Comparison of ENCODE assay signal across 5 fruit fly cellular contexts in genomic region chrX:8510731-8511130, dm6.
TF ChIP-seq lines count a peak whose summit lies in the region.

No protein-coding gene starts in this region.

- TF ChIP-seq CTCF in whole organism, embryonic (GFP tag; optimal IDR thresholded peaks at IDR 0.05; lab: Kevin White, UChicago), result no peak

TF ChIP-seq in whole organism, adult, 20 proteins besides CTCF, POLR2A, EP300 and RAD21:
- TF ChIP-seq CG5204 (GFP tag; optimal IDR thresholded peaks at IDR 0.05; lab: Kevin White, UChicago), result no peak
- TF ChIP-seq ovo (GFP tag; optimal IDR thresholded peaks at IDR 0.05; lab: Kevin White, UChicago), result no peak
- no peak for TF ChIP-seq toe (GFP tag; optimal IDR thresholded peaks at IDR 0.05; lab: Kevin White, UChicago)
- TF ChIP-seq tj (GFP tag; optimal IDR thresholded peaks at IDR 0.05; lab: Kevin White, UChicago), result no peak
- no peak for TF ChIP-seq Crg-1 (GFP tag; optimal IDR thresholded peaks at IDR 0.05; lab: Kevin White, UChicago)
- TF ChIP-seq CG33017 (tag; optimal IDR thresholded peaks at IDR 0.05; lab: Kevin White, UChicago), result no peak
- TF ChIP-seq CG7045 (GFP tag; optimal IDR thresholded peaks at IDR 0.05; lab: Kevin White, UChicago), result peak; percentile 23
- no peak for TF ChIP-seq Mnt (GFP tag; optimal IDR thresholded peaks at IDR 0.05; lab: Kevin White, UChicago)
- TF ChIP-seq CG12768 (GFP tag; optimal IDR thresholded peaks at IDR 0.05; lab: Kevin White, UChicago), result no peak
- peak; percentile 49 for TF ChIP-seq CG7101 (tag; optimal IDR thresholded peaks at IDR 0.05; lab: Kevin White, UChicago)
- no peak for TF ChIP-seq bab1 (GFP tag; optimal IDR thresholded peaks at IDR 0.05; lab: Kevin White, UChicago)
- TF ChIP-seq cic (GFP tag; optimal IDR thresholded peaks at IDR 0.05; lab: Kevin White, UChicago), result no peak
- no peak for TF ChIP-seq Clk (GFP tag; optimal IDR thresholded peaks at IDR 0.05; lab: Kevin White, UChicago)

TF ChIP-seq in whole organism, embryonic, 481 proteins besides CTCF, POLR2A, EP300 and RAD21:
- TF ChIP-seq Med (GFP tag; lab: Kevin White, UChicago), result peak; percentile 6
- no peak for TF ChIP-seq CG9609 (GFP tag; optimal IDR thresholded peaks at IDR 0.05; lab: Kevin White, UChicago)
- peak; percentile 34 for TF ChIP-seq gfzf (GFP tag; optimal IDR thresholded peaks at IDR 0.05; lab: Kevin White, UChicago)
- no peak for TF ChIP-seq Myb (GFP tag; optimal IDR thresholded peaks at IDR 0.05; lab: Kevin White, UChicago)
- no peak for TF ChIP-seq CG30403 (GFP tag; optimal IDR thresholded peaks at IDR 0.05; lab: Kevin White, UChicago)
- peak; percentile 95 for TF ChIP-seq stwl (tag; optimal IDR thresholded peaks at IDR 0.05; lab: Kevin White, UChicago)
- 0 out of 3 replicates have a peak, but pooled peaks have one; percentile 40 for TF ChIP-seq CG6791 (GFP tag; IDR thresholded peaks at IDR 0.05; lab: Robert Waterston, UW; ENCODE audit: partially characterized antibody)
- TF ChIP-seq CG18764 (GFP tag; optimal IDR thresholded peaks at IDR 0.05; lab: Kevin White, UChicago), result peak; percentile 74
- peak; percentile 64 for TF ChIP-seq CG8290 (GFP tag; optimal IDR thresholded peaks at IDR 0.05; lab: Kevin White, UChicago)
- TF ChIP-seq CG8290 (tag; optimal IDR thresholded peaks at IDR 0.05; lab: Kevin White, UChicago), result no peak
- peak; percentile 20; the same call in 1 of the 3 replicates for TF ChIP-seq row (GFP tag; IDR thresholded peaks at IDR 0.05; lab: Robert Waterston, UW)
- peak; percentile 16 to 54 for TF ChIP-seq Trl (optimal IDR thresholded peaks at IDR 0.05; lab: Kevin White, UChicago)
- TF ChIP-seq Trl (GFP tag; optimal IDR thresholded peaks at IDR 0.05; lab: Kevin White, UChicago), result no peak
- peak; percentile 73 for TF ChIP-seq sens (GFP tag; lab: Kevin White, UChicago)
- peak in 1 of 2 experiments; percentile 38 for TF ChIP-seq tll (GFP tag; optimal IDR thresholded peaks at IDR 0.05; lab: Kevin White, UChicago)
- TF ChIP-seq grn (GFP tag; optimal IDR thresholded peaks at IDR 0.05; lab: Kevin White, UChicago), result no peak
- TF ChIP-seq CG2678 (tag; optimal IDR thresholded peaks at IDR 0.05; lab: Kevin White, UChicago), result peak; percentile 14

TF ChIP-seq in whole organism, prepupa, 60 proteins besides CTCF, POLR2A, EP300 and RAD21:
- no peak for TF ChIP-seq CG10631 (GFP tag; optimal IDR thresholded peaks at IDR 0.05; lab: Kevin White, UChicago)
- TF ChIP-seq CG10669 (GFP tag; optimal IDR thresholded peaks at IDR 0.05; lab: Kevin White, UChicago), result no peak
- no peak for TF ChIP-seq CG11294 (GFP tag; IDR thresholded peaks at IDR 0.05; lab: Robert Waterston, UW)
- no peak for TF ChIP-seq CG7368 (GFP tag; optimal IDR thresholded peaks at IDR 0.05; lab: Kevin White, UChicago)
- no peak for TF ChIP-seq CG32006 (GFP tag; optimal IDR thresholded peaks at IDR 0.05; lab: Kevin White, UChicago)
- TF ChIP-seq cyc (GFP tag; optimal IDR thresholded peaks at IDR 0.05; lab: Kevin White, UChicago), result no peak
- TF ChIP-seq spab (GFP tag; optimal IDR thresholded peaks at IDR 0.05; lab: Kevin White, UChicago), result no peak
- TF ChIP-seq fd59A (GFP tag; optimal IDR thresholded peaks at IDR 0.05; lab: Kevin White, UChicago), result no peak
- TF ChIP-seq OdsH (GFP tag; optimal IDR thresholded peaks at IDR 0.05; lab: Kevin White, UChicago), result no peak
- no peak for TF ChIP-seq CG3032 (tag; optimal IDR thresholded peaks at IDR 0.05; lab: Kevin White, UChicago)
- TF ChIP-seq ss (GFP tag; optimal IDR thresholded peaks at IDR 0.05; lab: Kevin White, UChicago), result peak; percentile 13 to 23
- TF ChIP-seq Gug (GFP tag; IDR thresholded peaks at IDR 0.05; lab: Robert Waterston, UW), result no peak
- no peak for TF ChIP-seq CG16779 (tag; optimal IDR thresholded peaks at IDR 0.05; lab: Kevin White, UChicago)
- TF ChIP-seq svp (GFP tag; lab: Kevin White, UChicago), result peak; percentile 9
- peak; percentile 20 for TF ChIP-seq CG6808 (GFP tag; optimal IDR thresholded peaks at IDR 0.05; lab: Kevin White, UChicago)
- TF ChIP-seq Eip75B (GFP tag; optimal IDR thresholded peaks at IDR 0.05; lab: Kevin White, UChicago), result no peak
- no peak for TF ChIP-seq fkh (GFP tag; optimal IDR thresholded peaks at IDR 0.05; lab: Kevin White, UChicago)
- TF ChIP-seq CG6163 (GFP tag; IDR thresholded peaks at IDR 0.05; lab: Robert Waterston, UW), result 0 out of 3 replicates have a peak, but pooled peaks have one; percentile 27
- TF ChIP-seq esn (GFP tag; optimal IDR thresholded peaks at IDR 0.05; lab: Kevin White, UChicago), result no peak
- TF ChIP-seq CG34406 (GFP tag; optimal IDR thresholded peaks at IDR 0.05; lab: Kevin White, UChicago), result no peak
- peak; percentile 72 for TF ChIP-seq Eip78C (GFP tag; lab: Kevin White, UChicago)
- TF ChIP-seq Lpt (GFP tag; optimal IDR thresholded peaks at IDR 0.05; lab: Kevin White, UChicago), result no peak
- TF ChIP-seq Hr39 (GFP tag; optimal IDR thresholded peaks at IDR 0.05; lab: Kevin White, UChicago), result no peak
TF ChIP-seq in whole organism, prepupa: peak in this region for 5.

TF ChIP-seq in whole organism, pupa, 21 proteins besides CTCF, POLR2A, EP300 and RAD21:
- TF ChIP-seq EcR (GFP tag; optimal IDR thresholded peaks at IDR 0.05; lab: Kevin White, UChicago) (no peak), Pif1A (GFP tag; optimal IDR thresholded peaks at IDR 0.05; lab: Kevin White, UChicago) (peak; percentile 1), Pif1B (GFP tag; optimal IDR thresholded peaks at IDR 0.05; lab: Kevin White, UChicago) (no peak)

TF ChIP-seq in whole organism, wandering third instar larva, 38 proteins besides CTCF, POLR2A, EP300 and RAD21:
- TF ChIP-seq pan (optimal IDR thresholded peaks at IDR 0.05; lab: Kevin White, UChicago), result no peak
- peak; percentile 68 for TF ChIP-seq Vsx2 (GFP tag; optimal IDR thresholded peaks at IDR 0.05; lab: Kevin White, UChicago; ENCODE audit: partially characterized antibody)
